Fruit fly (Drosophila melanogaster) whole organism, embryonic: ENCODE results near the gene CG13603.

ENCODE experiments used
- Awh ChIP-seq: fragments of 200-800 bp; sonication (Bioruptor generic); IDR thresholded peaks from 2 replicates; pipeline ENCODE4, ENCODE4 v1.3.6; 2022; ENCODE audit warnings: missing biosample characterization, missing genetic modification characterization
- CG10462 ChIP-seq: fragments of 200-800 bp; sonication (Bioruptor generic); optimal IDR thresholded peaks from 2 replicates; lab custom pipeline; 2016; ENCODE audit warnings: missing biosample characterization, missing genetic modification characterization
- CG10959 ChIP-seq: fragments of 200-800 bp; sonication (Bioruptor generic); IDR thresholded peaks from 2 replicates; pipeline ENCODE4 v1.3.6; 2022; ENCODE audit warnings: missing biosample characterization, missing genetic modification characterization
- CG11695 ChIP-seq: fragments of 200-800 bp; sonication (Bioruptor generic); IDR thresholded peaks from 3 replicates; pipeline ENCODE4 v1.3.6; 2022; ENCODE audit warnings: missing biosample characterization, missing genetic modification characterization
- CG13296 ChIP-seq: fragments of 200-800 bp; sonication (Bioruptor generic); optimal IDR thresholded peaks from 3 replicates; lab custom pipeline; 2018; ENCODE audit warnings: missing biosample characterization, mild to moderate bottlenecking, missing genetic modification characterization
- CG13424 ChIP-seq: fragments of 200-800 bp; sonication (Bioruptor generic); optimal IDR thresholded peaks from 2 replicates; lab custom pipeline; 2019; ENCODE audit warnings: missing biosample characterization, mild to moderate bottlenecking, missing genetic modification characterization, moderate library complexity
- CG14441 ChIP-seq: fragments of 200-800 bp; sonication (Bioruptor generic); IDR thresholded peaks from 2 replicates; pipeline ENCODE4 v1.3.6; 2022; ENCODE audit warnings: missing biosample characterization, missing genetic modification characterization
- CG14860 ChIP-seq: fragments of 200-800 bp; sonication (Bioruptor generic); IDR thresholded peaks from 3 replicates; pipeline ENCODE4 v1.3.6; 2022; ENCODE audit warnings: missing biosample characterization, missing genetic modification characterization; ENCODE audit not compliant: partially characterized antibody
- CG1529 ChIP-seq: fragments of 200-800 bp; sonication (Bioruptor generic); optimal IDR thresholded peaks from 3 replicates; lab custom pipeline; 2018; ENCODE audit warnings: missing biosample characterization, missing genetic modification characterization
- CG16815 ChIP-seq: fragments of 200-800 bp; sonication (Bioruptor generic); optimal IDR thresholded peaks from 3 replicates; lab custom pipeline; 2017; ENCODE audit warnings: missing biosample characterization, mild to moderate bottlenecking, missing genetic modification characterization
- CG16863 ChIP-seq: fragments of 200-800 bp; sonication (Bioruptor generic); optimal IDR thresholded peaks from 3 replicates; lab custom pipeline; 2016; ENCODE audit warnings: missing biosample characterization, missing genetic modification characterization
- CG17361 ChIP-seq: fragments of 200-800 bp; sonication (Bioruptor generic); IDR thresholded peaks from 3 replicates; pipeline ENCODE4 v1.3.6; 2022; ENCODE audit warnings: missing biosample characterization, missing genetic modification characterization
- CG17568 ChIP-seq: fragments of 200-800 bp; sonication (Bioruptor generic); optimal IDR thresholded peaks from 2 replicates; lab custom pipeline; 2018; ENCODE audit warnings: missing biosample characterization, mild to moderate bottlenecking, missing genetic modification characterization, moderate library complexity
- CG17829 ChIP-seq: fragments of 200-800 bp; optimal IDR thresholded peaks from 2 replicates; lab custom pipeline; 2019; ENCODE audit warnings: missing biosample characterization, mild to moderate bottlenecking, missing genetic modification characterization, moderate library complexity
- CG2678 ChIP-seq: fragments of 200-800 bp; sonication (Bioruptor generic); optimal IDR thresholded peaks from 3 replicates; lab custom pipeline; 2019; ENCODE audit warnings: missing biosample characterization, mild to moderate bottlenecking, missing genetic modification characterization, moderate library complexity
- CG2712 ChIP-seq: fragments of 200-800 bp; optimal IDR thresholded peaks from 3 replicates; lab custom pipeline; 2019; ENCODE audit warnings: missing biosample characterization, mild to moderate bottlenecking, missing genetic modification characterization, moderate library complexity
- CG30403 ChIP-seq: fragments of 200-800 bp; sonication (Bioruptor generic); optimal IDR thresholded peaks from 3 replicates; lab custom pipeline; 2016; ENCODE audit warnings: missing biosample characterization, missing genetic modification characterization
- CG31441 ChIP-seq: fragments of 200-800 bp; sonication (Bioruptor generic); IDR thresholded peaks from 2 replicates; pipeline ENCODE4 v1.3.6; 2022; ENCODE audit warnings: missing biosample characterization, missing genetic modification characterization
- CG3163 ChIP-seq: fragments of 200-800 bp; sonication (Bioruptor generic); optimal IDR thresholded peaks from 3 replicates; lab custom pipeline; 2016; ENCODE audit warnings: missing biosample characterization, missing genetic modification characterization
- CG33557 ChIP-seq: fragments of 200-800 bp; sonication (Bioruptor generic); optimal IDR thresholded peaks from 2 replicates; lab custom pipeline; 2019; ENCODE audit warnings: missing biosample characterization, mild to moderate bottlenecking, missing genetic modification characterization, moderate library complexity
- CG7271 ChIP-seq: fragments of 200-800 bp; sonication (Bioruptor generic); optimal IDR thresholded peaks from 2 replicates; lab custom pipeline; 2018; ENCODE audit warnings: missing biosample characterization, mild to moderate bottlenecking, missing genetic modification characterization, moderate library complexity
- CG7357 ChIP-seq: fragments of 200-800 bp; sonication (Bioruptor generic); IDR thresholded peaks from 3 replicates; pipeline ENCODE4 v1.3.6; 2022; ENCODE audit warnings: missing biosample characterization, missing genetic modification characterization
- CG9876 ChIP-seq: fragments of 200-800 bp; sonication (Bioruptor generic); optimal IDR thresholded peaks from 2 replicates; lab custom pipeline; 2016; ENCODE audit warnings: missing biosample characterization, missing genetic modification characterization
- CkIIα-i1 ChIP-seq: fragments of 200-800 bp; sonication (Bioruptor generic); IDR thresholded peaks from 2 replicates; pipeline ENCODE4 v1.3.6; 2022; ENCODE audit warnings: missing biosample characterization, missing genetic modification characterization
- H2.0 ChIP-seq: fragments of 200-800 bp; sonication (Bioruptor generic); IDR thresholded peaks from 2 replicates; pipeline ENCODE4 v1.3.6; 2022; ENCODE audit warnings: missing biosample characterization, missing genetic modification characterization
- Hand ChIP-seq: fragments of 200-800 bp; sonication (Bioruptor generic); optimal IDR thresholded peaks from 2 replicates; lab custom pipeline; 2017; ENCODE audit warnings: mild to moderate bottlenecking, missing biosample characterization, missing genetic modification reagents, missing genetic modification characterization
- Hr3 ChIP-seq: fragments of 200-800 bp; sonication (Bioruptor generic); optimal IDR thresholded peaks from 3 replicates; lab custom pipeline; 2016; ENCODE audit warnings: missing biosample characterization, missing genetic modification characterization
- MTF-1 ChIP-seq: fragments of 200-800 bp; sonication (Bioruptor generic); optimal IDR thresholded peaks from 2 replicates; lab custom pipeline; 2018; ENCODE audit warnings: missing biosample characterization, mild to moderate bottlenecking, missing genetic modification characterization, borderline replicate concordance
- Ptx1 ChIP-seq: fragments of 200-800 bp; sonication (Bioruptor generic); IDR thresholded peaks from 2 replicates; pipeline ENCODE4 v1.3.6; 2022; ENCODE audit warnings: missing biosample characterization, missing genetic modification characterization
- Ravus ChIP-seq: fragments of 200-800 bp; sonication (Bioruptor generic); IDR thresholded peaks from 2 replicates; pipeline ENCODE4 v1.3.6; 2022; ENCODE audit warnings: missing biosample characterization, missing genetic modification characterization
- Rx ChIP-seq: fragments of 200-800 bp; sonication (Bioruptor generic); IDR thresholded peaks from 2 replicates; pipeline ENCODE4 v1.3.6; 2022; ENCODE audit warnings: missing biosample characterization, missing genetic modification characterization
- Ssrp ChIP-seq: fragments of 200-800 bp; sonication (Bioruptor generic); optimal IDR thresholded peaks from 2 replicates; lab custom pipeline; 2018; ENCODE audit warnings: missing biosample characterization, mild to moderate bottlenecking, missing genetic modification characterization, moderate library complexity
- Taf1 ChIP-seq: fragments of 200-800 bp; sonication (Bioruptor generic); IDR thresholded peaks from 2 replicates; pipeline ENCODE4 v1.3.6; 2022; ENCODE audit warnings: missing biosample characterization, missing genetic modification characterization
- Usf ChIP-seq: fragments of 200-800 bp; sonication (Bioruptor generic); optimal IDR thresholded peaks from 2 replicates; lab custom pipeline; 2017; ENCODE audit warnings: missing genotype, missing biosample characterization, missing genetic modification characterization
- al ChIP-seq: fragments of 200-800 bp; sonication (Bioruptor generic); IDR thresholded peaks from 2 replicates; pipeline ENCODE4 v1.3.6; 2022; ENCODE audit warnings: missing biosample characterization, missing genetic modification characterization
- ase ChIP-seq: fragments of 200-800 bp; sonication (Bioruptor generic); IDR thresholded peaks from 3 replicates; pipeline ENCODE4 v1.3.6; 2022; ENCODE audit warnings: missing biosample characterization, missing genetic modification characterization
- cato ChIP-seq: fragments of 200-800 bp; sonication (Bioruptor generic); optimal IDR thresholded peaks from 2 replicates; lab custom pipeline; 2016; ENCODE audit warnings: missing biosample characterization, missing genetic modification characterization, borderline replicate concordance
- disco-r ChIP-seq: fragments of 200-800 bp; sonication (Bioruptor generic); optimal IDR thresholded peaks from 2 replicates; lab custom pipeline; 2016; ENCODE audit warnings: missing biosample characterization, missing genetic modification characterization
- dmrt99B ChIP-seq: fragments of 200-800 bp; sonication (Bioruptor generic); optimal IDR thresholded peaks from 2 replicates; lab custom pipeline; 2018; ENCODE audit warnings: missing biosample characterization, mild to moderate bottlenecking, missing genetic modification characterization, moderate library complexity
- fd64A ChIP-seq: fragments of 200-800 bp; sonication (Bioruptor generic); optimal IDR thresholded peaks from 3 replicates; lab custom pipeline; 2018; ENCODE audit warnings: missing biosample characterization, mild to moderate bottlenecking, missing genetic modification characterization
- fu2 ChIP-seq: fragments of 200-800 bp; sonication (Bioruptor generic); optimal IDR thresholded peaks from 2 replicates; lab custom pipeline; 2016; ENCODE audit warnings: missing biosample characterization, missing genetic modification characterization
- gcm ChIP-seq: fragments of 200-800 bp; sonication (Bioruptor generic); optimal IDR thresholded peaks from 2 replicates; lab custom pipeline; 2019; ENCODE audit warnings: missing biosample characterization, mild to moderate bottlenecking, missing genetic modification characterization, moderate library complexity
- gfzf ChIP-seq: fragments of 200-800 bp; sonication (Bioruptor generic); optimal IDR thresholded peaks from 2 replicates; lab custom pipeline; 2016; ENCODE audit warnings: missing biosample characterization, mild to moderate bottlenecking, missing genetic modification characterization, moderate library complexity
- hb ChIP-seq: fragments of 200-800 bp; sonication (Bioruptor generic); IDR thresholded peaks from 3 replicates; pipeline ENCODE4 v1.3.6; 2022; ENCODE audit warnings: missing biosample characterization, missing genetic modification characterization; ENCODE audit not compliant: partially characterized antibody
- org-1 ChIP-seq: fragments of 200-800 bp; sonication (Bioruptor generic); optimal IDR thresholded peaks from 2 replicates; lab custom pipeline; 2017; ENCODE audit warnings: missing biosample characterization, missing genetic modification characterization
- sc ChIP-seq, 3 experiments: fragments of >200 bp in 2 of 3; fragments of 200-800 bp in 1 of 3; sonication (Bioruptor generic) in 1 of 3; optimal IDR thresholded peaks; 2 replicates in 2 of 3; 3 replicates in 1 of 3; lab custom pipeline; 2017; ENCODE audit warnings: mild to moderate bottlenecking in 1 of 3, missing biosample characterization in 1 of 3, missing genetic modification characterization in 1 of 3, missing genetic modification reagents in 1 of 3
- so ChIP-seq: fragments of 200-800 bp; sonication (Bioruptor generic); IDR thresholded peaks from 3 replicates; pipeline ENCODE4 v1.3.6; 2022; ENCODE audit warnings: missing biosample characterization, missing genetic modification characterization
- tio ChIP-seq: fragments of 200-800 bp; sonication (Bioruptor generic); optimal IDR thresholded peaks from 2 replicates; lab custom pipeline; 2017; ENCODE audit warnings: missing biosample characterization, missing genetic modification characterization, inconsistent platforms
- tna ChIP-seq: fragments of 200-800 bp; sonication (Bioruptor generic); IDR thresholded peaks from 2 replicates; pipeline ENCODE4 v1.3.6; 2022; ENCODE audit warnings: missing biosample characterization, missing genetic modification characterization; ENCODE audit not compliant: partially characterized antibody
- trh ChIP-seq: fragments of 200-800 bp; sonication (Bioruptor generic); optimal IDR thresholded peaks from 2 replicates; lab custom pipeline; 2016; ENCODE audit warnings: missing biosample characterization, missing genetic modification characterization

The CG13603 gene

dm6 chr3R:24010637-24011214 is 24.4 kb upstream of the CG13603 start (continued):
- peak; percentile 59 for TF ChIP-seq al
- no peak for TF ChIP-seq gfzf (GFP tag; lab: Kevin White, UChicago)
- peak; percentile 56 for TF ChIP-seq CG17829
- no peak for TF ChIP-seq CG1529 (GFP tag; lab: Kevin White, UChicago)
- peak; percentile 61 for TF ChIP-seq CG31441 (GFP tag; lab: Robert Waterston, UW)
- TF ChIP-seq Awh (GFP tag; lab: Robert Waterston, UW) = peak; percentile 51; the same call in 1 of the 2 replicates
- no peak for TF ChIP-seq CG33557 (GFP tag; lab: Kevin White, UChicago)
- peak; percentile 48; the same call in 1 of the 3 replicates for TF ChIP-seq so (GFP tag; lab: Robert Waterston, UW)
- no peak for TF ChIP-seq CG3163
- TF ChIP-seq CG14441 (GFP tag; lab: Robert Waterston, UW) = peak; percentile 73
- no peak for TF ChIP-seq CG10959 (GFP tag; lab: Robert Waterston, UW)
- TF ChIP-seq CG2712 (tag; lab: Kevin White, UChicago) = peak; percentile 46
- peak; percentile 44 for TF ChIP-seq Hand (GFP tag; lab: Kevin White, UChicago)
- TF ChIP-seq Rx (GFP tag; lab: Robert Waterston, UW) = no peak
- TF ChIP-seq Ssrp (tag; lab: Kevin White, UChicago) = peak; percentile 43
- TF ChIP-seq CkIIα-i1 (GFP tag; lab: Robert Waterston, UW) = no peak
- no peak for TF ChIP-seq hb (GFP tag; lab: Robert Waterston, UW)
- TF ChIP-seq CG10462 (GFP tag; lab: Kevin White, UChicago) = no peak
- TF ChIP-seq CG17361 (GFP tag; lab: Robert Waterston, UW) = peak; percentile 61
- peak; percentile 18 for TF ChIP-seq CG17568 (GFP tag; lab: Kevin White, UChicago)
- TF ChIP-seq cato = peak; percentile 5
- TF ChIP-seq dmrt99B (tag; lab: Kevin White, UChicago) = peak; percentile 60
- TF ChIP-seq fd64A = no peak
- peak; percentile 43 for TF ChIP-seq CG13296 (GFP tag; lab: Kevin White, UChicago)
- TF ChIP-seq tna = no peak
- TF ChIP-seq Taf1 (GFP tag; lab: Robert Waterston, UW) = peak; percentile 28; the same call in 1 of the 2 replicates
- peak; percentile 73 for TF ChIP-seq Ptx1 (GFP tag; lab: Robert Waterston, UW)
- no peak for TF ChIP-seq sc (optimal IDR thresholded peaks at IDR 0.05; lab: Kevin White, UChicago)
- peak; percentile 23 for TF ChIP-seq sc (GFP tag; optimal IDR thresholded peaks at IDR 0.05; lab: Kevin White, UChicago)
- peak; percentile 38 for TF ChIP-seq gcm (GFP tag; lab: Kevin White, UChicago)
- TF ChIP-seq CG7271 (tag; lab: Kevin White, UChicago) = no peak
- no peak for TF ChIP-seq trh (GFP tag; lab: Kevin White, UChicago)
- TF ChIP-seq CG7357 = peak; percentile 53; the same call in 2 of the 3 replicates
- TF ChIP-seq CG16863 (GFP tag; lab: Kevin White, UChicago) = no peak
- no peak for TF ChIP-seq ase (GFP tag; lab: Robert Waterston, UW)
- TF ChIP-seq CG16815 (GFP tag; lab: Kevin White, UChicago) = peak; percentile 7
- TF ChIP-seq MTF-1 (GFP tag; lab: Kevin White, UChicago) = no peak
- peak; percentile 69 for TF ChIP-seq CG2678 (tag; lab: Kevin White, UChicago)
- peak; percentile 53 for TF ChIP-seq org-1 (GFP tag; lab: Kevin White, UChicago)
- no peak for TF ChIP-seq CG9876 (GFP tag; lab: Kevin White, UChicago)
- TF ChIP-seq disco-r (GFP tag; lab: Kevin White, UChicago) = no peak
- no peak for TF ChIP-seq CG14860 (GFP tag; lab: Robert Waterston, UW)
- TF ChIP-seq CG11695 (GFP tag; lab: Robert Waterston, UW) = peak; percentile 75
- peak; percentile 50 for TF ChIP-seq CG30403 (GFP tag; lab: Kevin White, UChicago)
- TF ChIP-seq Hr3 (GFP tag; lab: Kevin White, UChicago) = peak; percentile 49
- peak; percentile 52; the same call in 1 of the 2 replicates for TF ChIP-seq H2.0
- TF ChIP-seq Usf = no peak
- TF ChIP-seq fu2 = no peak
- TF ChIP-seq CG13424 = peak; percentile 72
- TF ChIP-seq Ravus (GFP tag; lab: Robert Waterston, UW) = peak; percentile 36
- TF ChIP-seq tio (GFP tag; lab: Kevin White, UChicago) = no peak
